Fruit fly (Drosophila melanogaster): ENCODE data around the gene CG2614.

CG2614 gene

dm6 chr2L:20645394-20645869, 10.8 kb upstream of the CG2614 start, which contains the start of the genes phr6-4 and CG2608:
phr6-4 (minus strand) TSS chr2L:20645791.
CG2608 (plus strand) TSS chr2L:20645822.
- peak; percentile 73 for TF ChIP-seq Crg-1 (GFP tag; optimal IDR thresholded peaks at IDR 0.05)
- no peak for TF ChIP-seq cnc (optimal IDR thresholded peaks at IDR 0.05)
- TF ChIP-seq CG12768 (GFP tag; optimal IDR thresholded peaks at IDR 0.05): peak; percentile 89
- TF ChIP-seq bab1 (GFP tag; optimal IDR thresholded peaks at IDR 0.05): peak; percentile 89
- peak; percentile 58 for TF ChIP-seq tj (GFP tag; optimal IDR thresholded peaks at IDR 0.05)
- TF ChIP-seq CG33017 (tag; optimal IDR thresholded peaks at IDR 0.05): peak; percentile 91
- peak; percentile 76 for TF ChIP-seq CG1620 (GFP tag; optimal IDR thresholded peaks at IDR 0.05)
- TF ChIP-seq Clk (GFP tag; optimal IDR thresholded peaks at IDR 0.05): peak; percentile 23
- peak; percentile 42 for TF ChIP-seq cic (GFP tag; optimal IDR thresholded peaks at IDR 0.05)
- TF ChIP-seq kay (GFP tag; ENCODE audit: borderline replicate concordance): peak; percentile 90
- peak; percentile 72 for TF ChIP-seq Mnt (GFP tag; optimal IDR thresholded peaks at IDR 0.05)
- TF ChIP-seq CG7101 (tag; optimal IDR thresholded peaks at IDR 0.05): peak; percentile 91
- peak; percentile 71 for TF ChIP-seq Hr96 (GFP tag; optimal IDR thresholded peaks at IDR 0.05)
- TF ChIP-seq CG7045 (GFP tag; optimal IDR thresholded peaks at IDR 0.05): peak; percentile 92
- TF ChIP-seq CG14711 (tag; optimal IDR thresholded peaks at IDR 0.05): peak; percentile 86
- TF ChIP-seq CG11617 (GFP tag; optimal IDR thresholded peaks at IDR 0.05): peak; percentile 92
- TF ChIP-seq ovo (GFP tag; optimal IDR thresholded peaks at IDR 0.05): peak; percentile 40
- TF ChIP-seq pad (GFP tag; optimal IDR thresholded peaks at IDR 0.05): peak; percentile 72
- TF ChIP-seq toe (GFP tag; optimal IDR thresholded peaks at IDR 0.05): peak; percentile 74
- no peak for TF ChIP-seq CG5204 (GFP tag; optimal IDR thresholded peaks at IDR 0.05)

dm6 chr2L:20647240-20647908, 8.9 kb upstream of the CG2614 start:
- TF ChIP-seq bab1 (GFP tag; optimal IDR thresholded peaks at IDR 0.05) (no peak), CG11617 (GFP tag; optimal IDR thresholded peaks at IDR 0.05) (peak; percentile 15), toe (GFP tag; optimal IDR thresholded peaks at IDR 0.05) (peak; percentile 25), CG7045 (GFP tag; optimal IDR thresholded peaks at IDR 0.05) (no peak), pad (GFP tag; optimal IDR thresholded peaks at IDR 0.05) (no peak), tj (GFP tag; optimal IDR thresholded peaks at IDR 0.05) (no peak), CG12768 (GFP tag; optimal IDR thresholded peaks at IDR 0.05) (no peak), Crg-1 (GFP tag; optimal IDR thresholded peaks at IDR 0.05) (peak; percentile 22), Clk (GFP tag; optimal IDR thresholded peaks at IDR 0.05) (no peak), Hr96 (GFP tag; optimal IDR thresholded peaks at IDR 0.05) (no peak), ovo (GFP tag; optimal IDR thresholded peaks at IDR 0.05) (no peak), CG5204 (GFP tag; optimal IDR thresholded peaks at IDR 0.05) (no peak), cic (GFP tag; optimal IDR thresholded peaks at IDR 0.05) (no peak), CG1620 (GFP tag; optimal IDR thresholded peaks at IDR 0.05) (peak; percentile 3), CG14711 (tag; optimal IDR thresholded peaks at IDR 0.05) (peak; percentile 22), Mnt (GFP tag; optimal IDR thresholded peaks at IDR 0.05) (peak; percentile 97), kay (GFP tag; ENCODE audit: borderline replicate concordance) (peak; percentile 92), CG33017 (tag; optimal IDR thresholded peaks at IDR 0.05) (no peak), CG7101 (tag; optimal IDR thresholded peaks at IDR 0.05) (peak; percentile 1), cnc (optimal IDR thresholded peaks at IDR 0.05) (no peak)

- TF ChIP-seq bab1 (GFP tag; optimal IDR thresholded peaks at IDR 0.05) (no peak), CG11617 (GFP tag; optimal IDR thresholded peaks at IDR 0.05) (no peak), Hr96 (GFP tag; optimal IDR thresholded peaks at IDR 0.05) (no peak), cic (GFP tag; optimal IDR thresholded peaks at IDR 0.05) (no peak), Clk (GFP tag; optimal IDR thresholded peaks at IDR 0.05) (no peak), CG7101 (tag; optimal IDR thresholded peaks at IDR 0.05) (no peak), CG12768 (GFP tag; optimal IDR thresholded peaks at IDR 0.05) (no peak), CG33017 (tag; optimal IDR thresholded peaks at IDR 0.05) (no peak), tj (GFP tag; optimal IDR thresholded peaks at IDR 0.05) (no peak), CG1620 (GFP tag; optimal IDR thresholded peaks at IDR 0.05) (no peak), CG7045 (GFP tag; optimal IDR thresholded peaks at IDR 0.05) (no peak), pad (GFP tag; optimal IDR thresholded peaks at IDR 0.05) (no peak)
These were observed 7.6 kb upstream of the CG2614 start, which contains the start of gene CG18810 for dm6 chr2L:20648612-20649011. CG18810 (plus strand) TSS chr2L:20648912.

dm6 chr2L:20649891-20650290, 6.3 kb upstream of the CG2614 start, which contains the start of gene CG2611:
CG2611 (plus strand) TSS chr2L:20650189.
- TF ChIP-seq ovo (GFP tag; optimal IDR thresholded peaks at IDR 0.05): no peak
- TF ChIP-seq bab1 (GFP tag; optimal IDR thresholded peaks at IDR 0.05): peak; percentile 28
- no peak for TF ChIP-seq CG14711 (tag; optimal IDR thresholded peaks at IDR 0.05)
- TF ChIP-seq CG11617 (GFP tag; optimal IDR thresholded peaks at IDR 0.05): peak; percentile 55
- peak; percentile 33 for TF ChIP-seq CG1620 (GFP tag; optimal IDR thresholded peaks at IDR 0.05)
- TF ChIP-seq CG7101 (tag; optimal IDR thresholded peaks at IDR 0.05): peak; percentile 45
- TF ChIP-seq cic (GFP tag; optimal IDR thresholded peaks at IDR 0.05): no peak
- no peak for TF ChIP-seq CG5204 (GFP tag; optimal IDR thresholded peaks at IDR 0.05)
- TF ChIP-seq cnc (optimal IDR thresholded peaks at IDR 0.05): no peak
- no peak for TF ChIP-seq pad (GFP tag; optimal IDR thresholded peaks at IDR 0.05)
- peak; percentile 41 for TF ChIP-seq toe (GFP tag; optimal IDR thresholded peaks at IDR 0.05)
- TF ChIP-seq Clk (GFP tag; optimal IDR thresholded peaks at IDR 0.05): no peak
- TF ChIP-seq Hr96 (GFP tag; optimal IDR thresholded peaks at IDR 0.05): no peak
- TF ChIP-seq Mnt (GFP tag; optimal IDR thresholded peaks at IDR 0.05): peak; percentile 18
- no peak for TF ChIP-seq CG7045 (GFP tag; optimal IDR thresholded peaks at IDR 0.05)
- no peak for TF ChIP-seq CG12768 (GFP tag; optimal IDR thresholded peaks at IDR 0.05)
- peak; percentile 42 for TF ChIP-seq Crg-1 (GFP tag; optimal IDR thresholded peaks at IDR 0.05)
- no peak for TF ChIP-seq CG33017 (tag; optimal IDR thresholded peaks at IDR 0.05)
- no peak for TF ChIP-seq tj (GFP tag; optimal IDR thresholded peaks at IDR 0.05)

dm6 chr2L:20661071-20661470, 4.8 kb downstream of the CG2614 start:
- TF ChIP-seq bab1 (GFP tag; optimal IDR thresholded peaks at IDR 0.05) (no peak), cic (GFP tag; optimal IDR thresholded peaks at IDR 0.05) (no peak), pad (GFP tag; optimal IDR thresholded peaks at IDR 0.05) (no peak), tj (GFP tag; optimal IDR thresholded peaks at IDR 0.05) (no peak), ovo (GFP tag; optimal IDR thresholded peaks at IDR 0.05) (no peak), CG7045 (GFP tag; optimal IDR thresholded peaks at IDR 0.05) (no peak), CG12768 (GFP tag; optimal IDR thresholded peaks at IDR 0.05) (no peak), CG33017 (tag; optimal IDR thresholded peaks at IDR 0.05) (no peak), CG7101 (tag; optimal IDR thresholded peaks at IDR 0.05) (no peak), Clk (GFP tag; optimal IDR thresholded peaks at IDR 0.05) (no peak), CG11617 (GFP tag; optimal IDR thresholded peaks at IDR 0.05) (no peak), Mnt (GFP tag; optimal IDR thresholded peaks at IDR 0.05) (no peak), CG5204 (GFP tag; optimal IDR thresholded peaks at IDR 0.05) (no peak), CG1620 (GFP tag; optimal IDR thresholded peaks at IDR 0.05) (no peak), kay (GFP tag; ENCODE audit: borderline replicate concordance) (no peak), Crg-1 (GFP tag; optimal IDR thresholded peaks at IDR 0.05) (no peak), cnc (optimal IDR thresholded peaks at IDR 0.05) (no peak), Hr96 (GFP tag; optimal IDR thresholded peaks at IDR 0.05) (no peak), toe (GFP tag; optimal IDR thresholded peaks at IDR 0.05) (no peak), CG14711 (tag; optimal IDR thresholded peaks at IDR 0.05) (no peak)

All from whole organism, adult.